Fruit fly (Drosophila melanogaster) whole organism, prepupa: Measurements from ENCODE around the gene Tsr1.
A peak's percentile ranks its signal among the peaks of the same experiment; 100 is the strongest.

Experiments used
- CG3032 ChIP-seq: fragments of 200-800 bp; optimal IDR thresholded peaks from 2 replicates; lab custom pipeline; 2019; ENCODE audit warnings: missing biosample characterization, mild to moderate bottlenecking, missing genetic modification characterization, moderate library complexity
- CG6276 ChIP-seq: fragments of 200-800 bp; sonication (Bioruptor generic); optimal IDR thresholded peaks from 2 replicates; lab custom pipeline; 2017; ENCODE audit warnings: missing biosample characterization, mild to moderate bottlenecking, missing genetic modification characterization
- CG6792 ChIP-seq: fragments of 200-800 bp; sonication (Bioruptor generic); optimal IDR thresholded peaks from 3 replicates; lab custom pipeline; 2016; ENCODE audit warnings: missing biosample characterization, missing genetic modification characterization
- Ets96B ChIP-seq: fragments of 200-800 bp; optimal IDR thresholded peaks from 2 replicates; lab custom pipeline; 2019; ENCODE audit warnings: missing biosample characterization, mild to moderate bottlenecking, missing genetic modification characterization, moderate library complexity
- Gug ChIP-seq: fragments of 200-800 bp; sonication (Bioruptor generic); IDR thresholded peaks from 2 replicates; pipeline ENCODE4 v1.3.6; 2022; ENCODE audit warnings: missing biosample characterization, missing genetic modification characterization
- OdsH ChIP-seq: fragments of 200-800 bp; sonication (Bioruptor generic); optimal IDR thresholded peaks from 3 replicates; lab custom pipeline; 2016; ENCODE audit warnings: missing biosample characterization, missing genetic modification characterization
- Smox ChIP-seq: fragments of 200-800 bp; sonication (Bioruptor generic); optimal IDR thresholded peaks from 3 replicates; lab custom pipeline; 2016; ENCODE audit warnings: missing biosample characterization, missing genetic modification characterization
- cyc ChIP-seq: fragments of 200-800 bp; sonication (Bioruptor generic); optimal IDR thresholded peaks from 3 replicates; lab custom pipeline; 2016; ENCODE audit warnings: missing biosample characterization, missing genetic modification characterization
- spab ChIP-seq: fragments of 200-800 bp; sonication (Bioruptor generic); optimal IDR thresholded peaks from 2 replicates; lab custom pipeline; 2017; ENCODE audit warnings: missing biosample characterization, mild to moderate bottlenecking, missing genetic modification characterization, missing genetic modification reagents

DNA sequence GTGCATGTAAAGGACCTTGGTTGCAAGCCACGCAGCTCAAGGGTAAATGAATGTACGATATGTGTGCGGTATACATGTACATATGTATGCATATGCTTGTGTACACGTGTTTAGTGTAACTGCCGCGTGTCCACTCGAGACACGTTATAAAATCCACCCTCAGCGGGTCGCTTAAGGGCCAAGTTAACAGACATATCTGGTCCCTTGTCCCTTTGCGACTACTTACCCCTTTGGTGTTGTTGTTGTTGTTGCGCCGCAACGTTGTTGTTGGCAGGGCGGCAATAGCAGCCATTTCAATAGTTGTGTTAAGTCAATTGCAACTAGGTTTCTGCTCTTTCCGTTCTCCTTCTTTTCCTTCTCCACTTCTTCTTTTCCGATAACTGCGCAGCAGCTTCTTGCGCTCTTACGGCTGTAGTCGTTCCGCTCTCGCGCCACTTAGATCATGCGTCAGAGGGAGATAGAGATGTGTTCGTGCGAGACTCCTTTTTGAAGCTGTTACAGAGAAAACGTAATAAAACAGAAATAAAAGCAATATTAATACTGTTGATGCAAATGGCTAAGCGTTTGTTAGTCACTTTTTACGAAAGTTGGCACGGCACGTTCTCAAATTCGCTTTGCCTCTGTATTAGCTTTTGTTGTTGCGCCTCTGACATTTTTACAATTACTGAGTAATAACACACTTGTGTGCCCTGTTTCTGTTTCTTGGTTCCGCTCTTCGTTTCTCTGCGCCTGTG is 11.6 kb downstream of the Tsr1 start:
- no peak for TF ChIP-seq spab
- TF ChIP-seq CG3032 (tag; lab: Kevin White, UChicago), result no peak
- no peak for TF ChIP-seq CG6276 (GFP tag; lab: Kevin White, UChicago)
- TF ChIP-seq cyc (GFP tag; lab: Kevin White, UChicago), result no peak
- TF ChIP-seq Ets96B (tag; lab: Kevin White, UChicago), result peak; percentile 2
- no peak for TF ChIP-seq Smox (GFP tag; lab: Kevin White, UChicago)
- TF ChIP-seq Gug, result no peak
- TF ChIP-seq OdsH (GFP tag; lab: Kevin White, UChicago), result no peak
- no peak for TF ChIP-seq CG6792 (GFP tag; lab: Kevin White, UChicago)
